Fruit fly (Drosophila melanogaster) whole organism, prepupa: ENCODE data around the gene CG8051.
A peak's percentile ranks its signal among the peaks of the same experiment; 100 is the strongest.

Experiments used
- CG3032 ChIP-seq: fragments of 200-800 bp; optimal IDR thresholded peaks from 2 replicates; lab custom pipeline; 2019; ENCODE audit warnings: missing biosample characterization, mild to moderate bottlenecking, missing genetic modification characterization, moderate library complexity
- CG6276 ChIP-seq: fragments of 200-800 bp; sonication (Bioruptor generic); optimal IDR thresholded peaks from 2 replicates; lab custom pipeline; 2017; ENCODE audit warnings: missing biosample characterization, mild to moderate bottlenecking, missing genetic modification characterization
- svp ChIP-seq: fragments of 200-800 bp; sonication (Bioruptor generic); peaks from one replicate; lab custom pipeline; 2016; ENCODE audit warnings: missing biosample characterization, missing genetic modification characterization

DNA sequence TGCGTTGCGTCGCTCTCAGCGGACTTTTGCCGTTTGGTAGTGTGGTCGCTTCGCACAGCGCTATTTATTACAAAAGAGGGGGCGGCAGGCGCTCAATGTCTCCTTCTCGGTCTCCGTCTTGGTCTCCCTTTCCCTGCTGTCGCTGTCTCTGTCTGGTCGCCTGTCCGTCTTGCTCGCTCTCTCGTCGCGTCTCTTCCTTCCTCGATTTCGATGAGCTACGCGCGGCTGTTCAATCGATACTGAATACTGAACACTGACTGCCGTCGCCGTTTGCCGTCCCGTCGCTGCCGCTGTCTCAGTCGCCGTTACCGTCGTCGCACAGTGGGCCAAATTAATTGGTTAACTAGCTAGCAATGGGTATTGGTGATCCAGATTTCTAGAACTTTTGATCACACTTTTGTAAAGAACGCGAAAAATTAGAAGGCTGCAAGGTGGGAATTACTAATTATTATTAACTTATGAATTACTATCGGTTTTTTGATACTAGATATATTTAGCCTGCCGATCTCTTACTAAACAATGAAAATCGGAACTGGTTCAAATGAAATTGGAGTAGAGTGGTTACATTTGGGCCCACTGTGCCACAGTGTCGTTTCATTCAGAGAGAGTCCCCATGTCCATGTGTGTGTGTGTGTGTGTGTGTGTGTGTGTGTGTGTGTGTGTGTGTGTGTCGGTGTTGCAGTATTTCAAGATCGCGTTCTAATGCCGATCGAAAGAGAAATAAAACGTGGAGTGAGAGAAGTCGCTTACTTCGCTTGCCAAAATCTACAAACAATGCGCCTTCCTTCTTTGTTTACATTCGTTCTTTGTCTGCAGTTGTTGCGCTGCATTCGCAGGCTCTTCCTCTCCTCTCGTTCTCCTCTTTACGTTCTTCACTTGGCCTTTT, 9.6 kb downstream of the CG8051 start, which contains the start of gene CG8034:
- TF ChIP-seq svp (GFP tag; lab: Kevin White, UChicago) (peak; percentile 99), CG6276 (GFP tag; lab: Kevin White, UChicago) (peak; percentile 98), CG3032 (tag; lab: Kevin White, UChicago) (peak; percentile 98)
